Worm (Caenorhabditis elegans): Measurements from ENCODE around the gene F10D2.8.

Gene F10D2.8

DNA sequence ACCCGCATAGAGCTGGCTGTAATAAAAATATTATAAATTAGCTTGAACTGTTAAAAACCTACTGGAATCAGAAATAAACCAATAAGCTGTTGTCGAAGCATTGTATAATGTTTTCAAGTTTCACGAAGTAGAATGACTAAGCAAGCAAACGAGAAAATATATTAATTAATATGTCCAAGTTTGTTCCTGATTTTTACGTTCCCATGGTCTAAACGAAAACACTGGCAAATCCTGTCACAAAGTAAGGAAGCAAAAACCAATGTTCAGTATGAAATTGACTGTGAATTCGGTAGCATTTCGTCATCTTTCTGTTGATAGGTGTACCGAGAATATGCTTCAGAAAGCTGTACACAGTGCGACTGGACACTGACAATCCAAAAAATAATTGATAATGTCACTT, 30.3 kb downstream of the F10D2.8 start, which contains the start of gene srx-34:
TSS of gene srx-34 (minus strand) at position 101 of the 400 bp plus-strand sequence.
- no peak for TF ChIP-seq nhr-237 (tag; optimal IDR thresholded peaks at IDR 0.05)
- no peak for TF ChIP-seq Y116A8C.19 (tag; optimal IDR thresholded peaks at IDR 0.05; ENCODE audit: borderline replicate concordance)
- no peak for TF ChIP-seq ceh-82 (tag; optimal IDR thresholded peaks at IDR 0.05)
- no peak for TF ChIP-seq nhr-19 (GFP tag; conservative IDR thresholded peaks at IDR 0.05)
- TF ChIP-seq unc-98 (GFP tag; IDR thresholded peaks at IDR 0.05): no peak
- no peak for TF ChIP-seq egl-13 (tag; optimal IDR thresholded peaks at IDR 0.05)
- TF ChIP-seq C04F5.9 (tag; optimal IDR thresholded peaks at IDR 0.05): no peak
- no peak for TF ChIP-seq sptf-1 (tag; optimal IDR thresholded peaks at IDR 0.05)
- no peak for TF ChIP-seq fkh-4 (tag; optimal IDR thresholded peaks at IDR 0.05; ENCODE audit: borderline replicate concordance)
- TF ChIP-seq unc-30 (tag; optimal IDR thresholded peaks at IDR 0.05): no peak
- no peak for TF ChIP-seq alr-1 (tag; optimal IDR thresholded peaks at IDR 0.05; ENCODE audit: borderline replicate concordance)
- no peak for TF ChIP-seq xbp-1 (tag; optimal IDR thresholded peaks at IDR 0.05)
- no peak for TF ChIP-seq nhr-20 (tag; optimal IDR thresholded peaks at IDR 0.05)

DNA sequence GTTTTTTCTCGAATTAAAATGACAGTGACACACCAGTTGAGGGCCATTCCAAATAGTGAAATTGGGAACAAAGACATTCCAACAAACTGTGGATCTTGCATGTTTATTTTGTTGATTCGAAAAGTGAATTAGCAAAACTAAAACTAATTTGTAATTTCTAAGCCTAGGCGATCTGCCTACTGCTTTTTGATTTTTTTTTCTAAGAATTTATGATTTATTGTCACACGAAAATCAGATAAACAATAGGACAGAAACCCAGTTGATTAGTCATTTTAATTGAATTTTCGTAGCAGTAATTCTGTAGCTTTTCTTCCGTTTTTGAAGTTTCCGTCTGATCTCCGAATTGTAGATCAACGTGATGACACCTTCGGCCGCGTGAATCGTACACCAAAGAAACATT, 31.7 kb downstream of the F10D2.8 start, which contains the start of gene srx-33:
TSS of gene srx-33 (minus strand) at position 101 of the 400 bp plus-strand sequence.
- no peak for TF ChIP-seq nhr-71 (tag; optimal IDR thresholded peaks at IDR 0.05)
- no peak for TF ChIP-seq zag-1 (tag; optimal IDR thresholded peaks at IDR 0.05)

DNA sequence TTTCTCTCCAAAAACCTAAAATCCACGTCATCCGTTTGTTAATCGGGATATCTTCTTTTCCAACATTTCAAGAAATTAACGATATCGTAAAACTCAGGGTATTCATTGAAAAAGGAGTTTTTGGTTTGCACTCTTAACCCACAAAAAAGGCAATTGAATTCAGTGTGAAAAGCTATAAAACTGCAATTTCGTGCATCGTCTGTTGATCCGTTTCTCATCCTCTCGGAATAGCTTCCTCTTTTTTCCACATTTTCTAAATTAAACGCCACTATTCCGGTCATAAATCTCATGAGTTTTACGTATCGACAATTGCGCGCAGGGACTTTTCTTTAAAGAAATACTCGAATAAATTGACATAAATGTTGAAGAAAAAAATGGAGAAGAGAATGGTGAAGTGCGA, 38.3 kb downstream of the F10D2.8 start:
- TF ChIP-seq ceh-63 (GFP tag; optimal IDR thresholded peaks at IDR 0.05): peak; percentile 84
- TF ChIP-seq nhr-28 (tag; optimal IDR thresholded peaks at IDR 0.05): no peak

DNA sequence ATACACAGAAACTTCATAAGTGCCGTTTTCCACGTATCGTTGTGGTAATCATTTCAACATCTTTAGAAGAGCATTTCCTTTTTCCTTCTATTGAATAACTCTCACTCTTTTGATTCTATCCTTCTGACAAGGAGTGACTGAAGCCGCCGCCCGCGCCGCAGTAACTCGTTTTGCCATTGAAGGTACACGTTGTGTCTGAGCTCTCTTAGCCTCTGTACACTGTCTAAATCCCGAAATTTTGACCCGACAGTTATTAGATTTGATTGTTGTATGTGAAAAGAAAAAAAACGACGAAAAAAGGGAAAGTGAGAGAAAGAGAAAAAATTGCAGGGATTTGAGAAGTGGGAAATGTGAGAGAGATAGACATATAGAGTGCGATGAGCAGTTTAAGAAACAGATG, 39.2 kb downstream of the F10D2.8 start:
- TF ChIP-seq sptf-1 (tag; optimal IDR thresholded peaks at IDR 0.05) (no peak), fkh-10 (GFP tag; optimal IDR thresholded peaks at IDR 0.05) (peak; percentile 89), lin-15B (tag; optimal IDR thresholded peaks at IDR 0.05) (no peak), pqm-1 (tag; optimal IDR thresholded peaks at IDR 0.05) (no peak), irx-1 (tag; optimal IDR thresholded peaks at IDR 0.05) (peak; percentile 12), lin-14 (GFP tag; optimal IDR thresholded peaks at IDR 0.05) (peak; percentile 79), elt-2 (tag; optimal IDR thresholded peaks at IDR 0.05) (no peak), F16B12.6 (tag; optimal IDR thresholded peaks at IDR 0.05) (no peak), isw-1 (GFP tag; IDR thresholded peaks at IDR 0.05) (no peak), C16A3.4 (tag; optimal IDR thresholded peaks at IDR 0.05) (no peak), hlh-4 (tag; optimal IDR thresholded peaks at IDR 0.05) (no peak), egl-27 (tag; optimal IDR thresholded peaks at IDR 0.05) (no peak), jun-1 (tag; optimal IDR thresholded peaks at IDR 0.05) (no peak), unc-30 (tag; optimal IDR thresholded peaks at IDR 0.05) (no peak), nhr-47 (tag; optimal IDR thresholded peaks at IDR 0.05) (no peak), blmp-1 (tag; optimal IDR thresholded peaks at IDR 0.05) (peak; percentile 22), tbx-2 (tag; optimal IDR thresholded peaks at IDR 0.05) (no peak), lir-3 (tag; optimal IDR thresholded peaks at IDR 0.05; ENCODE audit: poor library complexity) (no peak), ces-1 (GFP tag; optimal IDR thresholded peaks at IDR 0.05) (peak; percentile 63), ceh-88 (GFP tag; IDR thresholded peaks at IDR 0.05) (no peak), alr-1 (tag; optimal IDR thresholded peaks at IDR 0.05; ENCODE audit: borderline replicate concordance) (no peak), nhr-85 (tag) (no peak), zag-1 (tag; optimal IDR thresholded peaks at IDR 0.05) (no peak), nhr-71 (tag; optimal IDR thresholded peaks at IDR 0.05) (peak; percentile 28), nhr-90 (tag; optimal IDR thresholded peaks at IDR 0.05; ENCODE audit: poor library complexity) (no peak), hpl-2 (GFP tag; optimal IDR thresholded peaks at IDR 0.05) (no peak), aha-1 (tag; optimal IDR thresholded peaks at IDR 0.05) (no peak), ztf-11 (tag; optimal IDR thresholded peaks at IDR 0.05) (no peak), lsy-2 (tag; optimal IDR thresholded peaks at IDR 0.05) (peak in 1 of 2 experiments; percentile 23)

Measured in whole organism, L1 larva.